Fruit fly (Drosophila melanogaster) whole organism, pupa: ENCODE data around the gene osk.

Experiments used
- CG10348 ChIP-seq: fragments of 200-800 bp; sonication (Bioruptor generic); IDR thresholded peaks from 2 replicates; pipeline ENCODE4 v1.3.6; 2022; ENCODE audit warnings: missing biosample characterization, missing genetic modification characterization
- CG15710 ChIP-seq: fragments of 200-800 bp; sonication (Bioruptor generic); optimal IDR thresholded peaks from 2 replicates; lab custom pipeline; 2018; ENCODE audit warnings: missing biosample characterization, mild to moderate bottlenecking, missing genetic modification characterization, moderate library complexity
- EcR ChIP-seq: fragments of 200-800 bp; sonication (Bioruptor generic); optimal IDR thresholded peaks from 3 replicates; lab custom pipeline; 2019; ENCODE audit warnings: missing biosample characterization, missing genetic modification characterization, mild to moderate bottlenecking, moderate library complexity, missing genetic modification reagents
- gl ChIP-seq: fragments of 200-800 bp; sonication (Bioruptor generic); optimal IDR thresholded peaks from 2 replicates; lab custom pipeline; 2018; ENCODE audit warnings: missing biosample characterization, mild to moderate bottlenecking, missing genetic modification characterization

DNA sequence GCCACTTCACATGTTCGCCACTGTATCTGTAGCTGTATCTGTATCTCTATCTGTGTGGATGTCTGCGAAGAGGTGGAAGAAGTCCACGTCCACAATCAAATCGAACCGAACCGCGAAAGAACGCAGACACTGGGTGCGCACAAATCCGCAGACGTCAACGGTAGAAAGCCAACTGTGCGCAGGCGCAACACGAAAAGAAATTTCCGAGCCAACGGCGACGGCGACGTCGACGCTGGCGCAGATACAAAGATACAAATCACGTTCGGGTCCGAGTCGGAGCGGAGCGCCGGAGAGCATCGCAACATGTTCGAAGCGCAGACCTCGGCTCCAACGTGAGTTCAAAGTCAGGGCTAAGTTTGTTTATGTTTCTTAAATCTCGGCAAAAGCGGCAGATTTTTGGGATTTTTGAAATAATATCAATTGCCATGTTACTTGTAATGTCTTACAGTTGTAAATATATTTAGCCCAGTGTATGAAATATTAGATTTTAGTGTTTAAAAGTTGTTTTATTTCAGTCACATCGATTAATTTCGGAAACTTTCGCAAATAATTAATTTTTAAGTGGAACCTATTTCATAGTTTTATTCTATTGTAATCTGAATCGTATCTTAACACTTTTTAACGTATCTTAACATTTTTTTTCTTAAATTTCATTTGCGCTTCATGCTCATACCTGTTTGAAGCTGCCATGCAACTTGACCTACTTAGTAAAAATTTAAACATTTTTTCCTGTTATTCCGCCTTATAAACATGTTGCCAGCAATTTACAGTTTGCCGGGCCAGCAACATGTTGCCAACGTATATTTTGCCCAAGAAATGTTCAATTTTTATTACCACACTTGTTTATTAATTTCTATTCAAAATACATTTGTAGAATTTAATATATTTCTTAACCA, 28.2 kb downstream of the osk start, which contains the start of gene ich:
- TF ChIP-seq EcR (peak; percentile 4), CG10348 (GFP tag; lab: Robert Waterston, UW) (no peak), gl (tag; lab: Kevin White, UChicago) (no peak), CG15710 (tag; lab: Kevin White, UChicago) (no peak)
